Worm (Caenorhabditis elegans): ENCODE measurements around the gene C13A2.9.
A peak's percentile ranks its signal among the peaks of the same experiment; 100 is the strongest.

Gene C13A2.9

DNA sequence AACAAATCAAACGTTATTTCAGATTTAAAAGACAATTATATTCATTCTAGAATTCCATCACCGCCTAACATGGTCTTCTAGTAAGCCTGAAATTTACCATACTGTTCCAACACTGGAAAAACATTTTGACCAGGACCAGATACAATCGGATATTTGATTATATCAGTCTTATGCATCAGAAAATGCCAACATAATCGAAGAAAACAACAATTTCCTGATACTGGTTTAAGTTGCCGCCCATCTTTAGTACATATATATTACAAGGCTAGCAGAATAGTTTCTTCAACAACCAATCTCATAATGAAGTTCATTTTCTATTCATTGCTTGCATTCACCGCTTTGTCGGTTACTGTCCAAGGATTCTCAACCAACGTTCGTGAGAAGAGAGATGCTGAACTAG lies 5.0 kb downstream of the C13A2.9 start, which contains the start of gene C13A2.12:
Gene C13A2.12, plus strand, starts transcription at position 301 of the 400 bp plus-strand sequence.
- no peak for TF ChIP-seq him-1 (tag; optimal IDR thresholded peaks at IDR 0.05)
- no peak for TF ChIP-seq dao-5 (tag; optimal IDR thresholded peaks at IDR 0.05)
- no peak for TF ChIP-seq W03F9.2 (tag; optimal IDR thresholded peaks at IDR 0.05)

DNA sequence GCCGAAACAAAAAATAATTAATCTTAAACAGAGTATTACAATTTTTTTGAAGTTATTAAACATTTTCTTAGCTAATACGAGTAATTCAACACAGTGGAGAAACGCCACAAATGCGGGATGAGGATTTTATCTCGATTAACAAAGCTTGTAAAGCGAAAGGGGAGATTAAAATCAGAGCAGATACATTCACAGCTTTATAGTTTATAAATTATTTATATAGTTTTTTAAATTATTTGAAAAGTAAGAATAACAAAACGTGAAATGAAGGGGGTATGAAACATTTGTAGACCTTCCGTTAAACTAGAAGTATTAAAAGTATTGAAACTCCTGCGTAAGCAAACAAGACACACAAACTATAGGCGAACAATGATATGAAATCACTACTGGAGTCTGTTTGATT lies 8.8 kb downstream of the C13A2.9 start, which contains the start of gene C05C8.8:
Gene C05C8.8, minus strand, starts transcription at position 101 of the 400 bp plus-strand sequence.
- TF ChIP-seq W03F9.2 (tag; optimal IDR thresholded peaks at IDR 0.05): no peak
- TF ChIP-seq dao-5 (tag; optimal IDR thresholded peaks at IDR 0.05): no peak
- no peak for TF ChIP-seq him-1 (tag; optimal IDR thresholded peaks at IDR 0.05)

DNA sequence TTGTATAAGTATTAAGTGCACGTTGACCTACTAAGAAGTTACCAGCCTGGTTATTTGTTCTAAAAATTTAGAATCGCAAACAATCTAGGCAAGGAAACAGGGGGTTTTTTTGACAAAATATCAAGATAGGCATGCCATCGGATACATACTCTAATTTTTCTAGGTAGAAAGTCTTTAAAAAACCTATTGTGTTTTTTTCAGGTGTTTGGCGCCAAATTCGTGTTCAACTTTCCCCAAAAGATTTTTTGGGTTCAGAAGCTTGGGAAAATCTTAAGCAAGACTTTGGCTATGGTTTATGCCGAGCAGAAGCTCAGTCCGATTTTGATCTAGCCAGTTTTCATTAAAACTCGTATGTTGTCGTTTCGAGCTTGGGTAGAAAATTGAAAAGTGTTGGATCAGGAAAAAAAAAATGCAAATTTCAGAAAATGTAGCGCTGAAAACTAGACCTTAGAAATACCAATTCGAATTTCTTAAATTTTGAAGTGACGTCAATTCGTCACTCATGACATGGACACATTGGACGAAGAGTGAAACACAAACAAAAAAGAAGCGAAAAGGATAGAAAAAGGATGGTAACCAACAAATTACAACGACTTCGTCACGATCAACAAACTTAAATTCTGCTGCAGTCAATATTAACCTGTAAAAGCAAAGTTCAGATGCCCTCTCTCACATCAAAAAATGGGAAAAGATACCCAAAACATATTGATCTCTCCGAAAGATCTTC lies 15.6 kb downstream of the C13A2.9 start:
- TF ChIP-seq him-1 (tag; optimal IDR thresholded peaks at IDR 0.05): no peak
- no peak for TF ChIP-seq dao-5 (tag; optimal IDR thresholded peaks at IDR 0.05)
- TF ChIP-seq W03F9.2 (tag; optimal IDR thresholded peaks at IDR 0.05): no peak

DNA sequence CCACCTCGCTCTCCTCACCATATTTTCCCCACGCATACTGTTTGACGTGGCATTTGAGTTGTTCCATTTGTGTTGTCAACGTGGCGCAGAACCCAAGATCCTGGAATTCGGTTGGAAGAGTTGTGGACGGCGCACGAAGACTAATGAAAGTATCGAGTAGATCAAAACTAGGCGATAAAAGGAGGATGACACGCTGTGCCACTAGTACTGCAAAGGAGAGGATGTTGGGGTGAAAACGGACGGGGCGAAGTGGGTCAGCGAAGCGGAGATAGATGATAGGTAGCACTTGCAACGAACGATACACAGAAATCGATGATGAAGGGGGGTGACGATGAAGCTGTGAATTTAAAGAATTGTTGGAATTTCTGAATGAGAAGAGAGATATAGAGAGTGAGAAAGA lies 17.0 kb downstream of the C13A2.9 start, which contains the start of gene C05C8.7:
Gene C05C8.7, minus strand, starts transcription at position 100 of the 400 bp plus-strand sequence.
- TF ChIP-seq dao-5 (tag; optimal IDR thresholded peaks at IDR 0.05) (no peak), W03F9.2 (tag; optimal IDR thresholded peaks at IDR 0.05) (no peak), him-1 (tag; optimal IDR thresholded peaks at IDR 0.05) (no peak)

DNA sequence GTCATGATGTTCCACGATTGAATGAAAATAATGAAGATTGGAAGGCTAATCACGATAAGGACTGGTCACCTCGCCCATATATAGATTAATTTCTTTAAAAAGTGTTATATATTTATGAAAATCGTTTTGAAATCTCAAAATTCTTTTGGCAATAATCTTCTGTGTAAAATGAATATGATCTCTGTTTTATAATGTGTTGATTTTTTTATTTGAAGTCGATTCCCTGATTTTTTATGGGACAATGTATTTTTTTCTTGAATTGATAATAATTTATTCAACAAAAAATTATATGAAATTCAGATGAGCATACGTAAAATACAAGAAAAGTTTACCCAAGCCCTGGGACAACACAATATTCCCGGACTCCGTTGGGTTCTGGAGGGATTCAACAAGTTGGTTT lies 24.5 kb downstream of the C13A2.9 start, which contains the start of gene C05C8.1:
Gene C05C8.1, plus strand, starts transcription at position 301 of the 400 bp plus-strand sequence.
- no peak for TF ChIP-seq him-1 (tag; optimal IDR thresholded peaks at IDR 0.05)
- no peak for TF ChIP-seq dao-5 (tag; optimal IDR thresholded peaks at IDR 0.05)
- TF ChIP-seq W03F9.2 (tag; optimal IDR thresholded peaks at IDR 0.05): no peak

DNA sequence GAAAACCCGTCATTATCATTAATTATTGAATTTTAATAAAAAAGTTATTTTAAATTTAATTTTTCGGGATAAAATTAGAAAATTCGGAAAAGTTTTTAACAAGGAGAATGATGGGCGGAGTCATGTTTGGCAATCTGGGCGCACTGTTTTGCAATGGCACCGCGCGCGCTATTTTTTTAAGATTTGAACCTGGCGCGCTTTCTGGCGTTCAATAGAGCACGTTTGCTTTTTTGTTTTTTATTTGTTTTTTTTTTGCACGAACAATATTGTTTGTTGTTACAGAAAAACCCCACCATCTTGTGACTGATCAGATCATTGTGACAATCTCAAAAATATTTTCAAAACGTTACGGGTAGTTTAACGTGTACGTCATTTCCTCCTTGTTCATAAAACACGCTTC lies 26.8 kb downstream of the C13A2.9 start, which contains the start of gene hyls-1:
Gene hyls-1, plus strand, starts transcription at position 249 of the 400 bp plus-strand sequence.
- TF ChIP-seq him-1 (tag; optimal IDR thresholded peaks at IDR 0.05): no peak
- TF ChIP-seq W03F9.2 (tag; optimal IDR thresholded peaks at IDR 0.05): peak; percentile 88
- no peak for TF ChIP-seq dao-5 (tag; optimal IDR thresholded peaks at IDR 0.05)

DNA sequence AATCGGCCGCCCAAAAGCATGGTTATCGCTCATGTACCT lies 27.0 kb downstream of the C13A2.9 start, which contains the start of gene hpo-9:
Gene hpo-9, minus strand, starts transcription at position 37 of the 39 bp plus-strand sequence.
- TF ChIP-seq W03F9.2 (tag; optimal IDR thresholded peaks at IDR 0.05) (no peak), dao-5 (tag; optimal IDR thresholded peaks at IDR 0.05) (no peak), him-1 (tag; optimal IDR thresholded peaks at IDR 0.05) (no peak)

DNA sequence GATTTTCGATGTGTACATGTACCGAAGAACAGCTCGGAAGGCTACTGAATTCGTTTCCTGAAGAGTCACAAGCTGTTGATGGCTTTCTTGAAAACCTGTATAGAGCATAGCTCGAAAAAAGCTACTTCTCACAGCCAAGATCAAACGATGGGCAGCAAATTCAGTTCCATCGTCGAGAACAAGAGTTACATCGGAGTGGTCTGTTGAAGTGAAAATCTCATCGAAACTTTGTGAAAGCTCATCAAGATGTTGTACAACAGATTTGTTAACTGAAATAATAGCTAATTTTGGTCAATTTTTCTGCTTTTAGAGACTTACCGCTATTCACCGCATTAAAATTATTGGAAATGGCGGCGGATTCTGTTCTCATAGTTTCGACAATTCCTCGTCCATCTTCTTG lies 27.2 kb downstream of the C13A2.9 start:
- TF ChIP-seq him-1 (tag; optimal IDR thresholded peaks at IDR 0.05) (no peak), W03F9.2 (tag; optimal IDR thresholded peaks at IDR 0.05) (no peak), dao-5 (tag; optimal IDR thresholded peaks at IDR 0.05) (no peak)

DNA sequence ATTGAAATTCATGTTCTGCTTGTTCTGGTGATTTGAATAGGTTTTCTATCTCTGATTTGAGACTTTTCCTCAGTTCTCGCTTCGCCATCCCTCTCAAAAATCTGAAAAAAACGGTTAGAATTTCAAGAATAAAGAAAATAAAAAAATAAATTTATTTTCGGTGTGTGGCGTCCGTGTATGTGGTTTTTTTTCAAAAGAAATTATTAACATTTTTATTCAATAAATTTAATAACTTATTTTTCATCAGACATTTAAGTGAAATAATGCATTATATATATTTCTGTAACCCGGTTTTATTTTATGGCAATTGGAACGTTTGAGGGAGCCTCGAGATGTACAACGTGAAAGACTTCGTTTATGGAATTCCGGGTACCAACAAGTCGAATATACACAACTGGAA lies 29.2 kb downstream of the C13A2.9 start, which contains the start of gene C05C8.5:
Gene C05C8.5, minus strand, starts transcription at position 101 of the 400 bp plus-strand sequence.
- no peak for TF ChIP-seq him-1 (tag; optimal IDR thresholded peaks at IDR 0.05)
- TF ChIP-seq W03F9.2 (tag; optimal IDR thresholded peaks at IDR 0.05): no peak
- no peak for TF ChIP-seq dao-5 (tag; optimal IDR thresholded peaks at IDR 0.05)

DNA sequence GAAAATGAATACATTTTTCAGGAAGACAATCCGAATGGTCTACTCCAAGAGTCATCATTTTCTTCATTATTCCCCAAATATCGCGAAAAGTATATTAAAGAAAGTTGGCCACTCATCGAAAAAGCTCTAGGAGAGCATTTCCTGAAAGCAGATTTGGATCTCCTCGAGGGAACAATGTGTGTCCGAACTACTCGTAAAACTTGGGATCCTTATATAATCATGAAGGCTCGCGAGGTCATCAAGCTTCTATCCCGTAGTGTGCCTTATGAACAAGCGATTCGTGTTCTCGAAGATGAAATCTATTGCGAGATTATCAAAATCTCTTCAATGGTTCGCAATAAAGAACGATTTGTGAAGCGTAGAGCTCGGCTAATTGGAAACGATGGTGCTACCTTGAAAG lies 32.4 kb downstream of the C13A2.9 start:
- TF ChIP-seq W03F9.2 (tag; optimal IDR thresholded peaks at IDR 0.05) (no peak), dao-5 (tag; optimal IDR thresholded peaks at IDR 0.05) (no peak), him-1 (tag; optimal IDR thresholded peaks at IDR 0.05) (no peak)

DNA sequence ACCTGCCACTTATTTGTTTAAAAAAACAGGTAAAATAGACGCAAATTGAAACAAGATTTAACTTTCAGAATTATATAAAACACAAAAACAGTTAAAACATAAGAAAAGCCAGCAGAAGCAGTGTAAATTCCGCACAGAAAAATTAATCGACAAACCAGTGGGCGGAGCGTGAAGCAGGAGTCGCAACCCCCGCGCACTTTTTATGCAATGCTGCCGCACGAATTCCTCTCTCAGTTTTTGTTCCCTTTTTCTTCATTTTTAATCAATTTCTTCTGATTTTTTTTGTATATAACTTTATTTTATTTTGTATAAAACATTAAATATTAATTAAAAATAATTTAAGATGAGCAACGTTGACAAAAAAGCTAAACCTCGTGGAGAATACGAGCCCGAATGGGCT lies 33.1 kb downstream of the C13A2.9 start, which contains the start of the genes gei-6 and krr-1:
Gene gei-6, minus strand, starts transcription at position 2 of the 400 bp plus-strand sequence.
Gene krr-1, plus strand, starts transcription at position 344 of the 400 bp plus-strand sequence.
- TF ChIP-seq dao-5 (tag; optimal IDR thresholded peaks at IDR 0.05) (no peak), W03F9.2 (tag; optimal IDR thresholded peaks at IDR 0.05) (peak; percentile 33)

DNA sequence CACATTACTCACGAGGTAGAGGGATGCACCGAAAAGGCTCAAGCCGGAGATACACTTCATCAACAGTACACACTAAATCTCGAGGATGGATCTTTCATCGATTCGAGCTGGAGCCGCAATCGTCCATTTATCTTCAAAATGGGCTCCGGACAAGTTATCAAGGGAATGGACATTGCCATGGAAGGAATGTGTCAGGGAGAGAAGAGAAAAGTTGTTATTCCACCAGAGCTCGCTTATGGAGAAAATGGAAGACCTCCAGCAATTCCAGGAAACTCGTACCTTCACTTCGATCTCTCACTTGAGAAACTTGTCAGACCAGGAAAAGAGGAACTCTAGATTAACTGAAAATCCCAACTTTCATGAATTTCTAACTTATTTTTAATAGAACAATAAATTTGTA lies 38.0 kb downstream of the C13A2.9 start:
- no peak for TF ChIP-seq dao-5 (tag; optimal IDR thresholded peaks at IDR 0.05)
- TF ChIP-seq W03F9.2 (tag; optimal IDR thresholded peaks at IDR 0.05): no peak
- TF ChIP-seq him-1 (tag; optimal IDR thresholded peaks at IDR 0.05): no peak

DNA sequence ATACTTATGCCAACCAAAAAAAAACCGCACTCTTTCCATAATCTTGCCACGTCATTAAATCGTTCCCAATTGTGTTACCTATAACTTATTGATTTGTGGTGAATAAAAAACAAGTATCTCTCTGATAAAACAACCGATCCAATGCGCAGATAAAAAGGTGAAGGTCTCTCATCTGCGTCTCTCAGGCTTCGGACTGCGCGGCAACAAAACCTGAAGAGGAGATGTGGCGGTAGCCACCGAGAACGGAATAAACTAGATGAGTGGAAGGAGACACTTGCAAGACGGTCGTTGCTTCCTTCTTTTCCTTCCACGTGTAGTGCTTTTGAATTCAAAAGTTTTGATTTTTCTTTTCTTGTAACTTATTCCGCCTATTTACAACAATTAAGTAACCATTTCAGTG lies 39.0 kb downstream of the C13A2.9 start, which contains the start of gene fkb-3:
Gene fkb-3, plus strand, starts transcription at position 277 of the 400 bp plus-strand sequence.
- TF ChIP-seq him-1 (tag; optimal IDR thresholded peaks at IDR 0.05) (no peak), W03F9.2 (tag; optimal IDR thresholded peaks at IDR 0.05) (no peak), dao-5 (tag; optimal IDR thresholded peaks at IDR 0.05) (no peak)

DNA sequence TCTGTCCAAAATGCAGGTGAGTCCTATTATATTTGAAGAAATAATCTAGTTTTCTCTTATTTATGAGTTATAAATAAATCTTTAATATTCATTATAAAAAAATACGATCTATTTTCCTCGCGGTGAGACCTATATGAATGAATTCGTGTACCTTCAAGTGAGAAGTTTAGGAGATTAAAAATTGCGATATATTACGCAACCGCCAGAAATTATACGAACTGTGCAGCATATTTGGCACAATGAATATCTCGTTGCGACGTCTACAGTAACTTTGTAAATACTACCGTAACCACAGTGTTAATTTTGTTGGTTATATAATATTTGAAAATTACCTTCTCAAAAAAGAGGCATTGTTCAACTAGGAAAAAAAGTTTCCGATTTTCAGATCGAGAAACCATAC lies 39.6 kb downstream of the C13A2.9 start:
- no peak for TF ChIP-seq dao-5 (tag; optimal IDR thresholded peaks at IDR 0.05)
- no peak for TF ChIP-seq W03F9.2 (tag; optimal IDR thresholded peaks at IDR 0.05)
- no peak for TF ChIP-seq him-1 (tag; optimal IDR thresholded peaks at IDR 0.05)

DNA sequence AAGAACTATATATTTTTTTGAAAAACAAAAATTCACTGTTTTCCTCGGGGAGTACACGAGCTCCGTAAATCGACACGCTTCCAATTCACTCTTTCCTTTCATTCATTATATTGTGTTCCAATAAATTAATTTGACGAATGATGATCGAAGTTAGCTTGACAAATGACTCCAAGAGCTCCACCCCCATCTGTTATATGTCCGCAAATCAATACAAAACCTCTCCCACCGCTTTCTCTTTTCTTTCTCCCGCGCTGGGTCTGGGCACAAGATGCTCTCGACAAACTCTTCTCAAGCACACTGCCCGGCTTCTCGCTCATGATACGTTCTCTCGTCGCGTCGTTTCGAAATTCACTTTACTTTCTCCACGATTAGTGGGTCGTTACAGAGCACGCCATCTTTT lies 40.0 kb downstream of the C13A2.9 start, which contains the start of gene C13F10.1:
Gene C13F10.1, plus strand, starts transcription at position 138 of the 400 bp plus-strand sequence.
- no peak for TF ChIP-seq W03F9.2 (tag; optimal IDR thresholded peaks at IDR 0.05)
- TF ChIP-seq him-1 (tag; optimal IDR thresholded peaks at IDR 0.05): no peak
- TF ChIP-seq dao-5 (tag; optimal IDR thresholded peaks at IDR 0.05): no peak
